Worm (Caenorhabditis elegans) whole organism, midembryonic: Measurements from ENCODE around the gene mig-21.

Source experiments
- T22C8.4 ChIP-seq: fragments of 200-800 bp; sonication (Bioruptor generic); IDR thresholded peaks from 2 replicates; pipeline ENCODE4 v1.3.6; 2022; ENCODE audit warnings: missing genetic modification characterization, missing compliant biosample characterization
- cog-1 ChIP-seq: sonication (generic microtip); optimal IDR thresholded peaks from 2 replicates; lab custom pipeline; 2016; ENCODE audit warnings: missing genetic modification characterization, missing compliant biosample characterization
- flt-1 ChIP-seq: fragments of 200-800 bp; sonication (Bioruptor generic); IDR thresholded peaks from 2 replicates; pipeline ENCODE4 v1.3.6; 2022; ENCODE audit warnings: missing genetic modification characterization, missing compliant biosample characterization
- klf-2 ChIP-seq: fragments of 200-800 bp; sonication (Bioruptor generic); conservative IDR thresholded peaks from 2 replicates; pipeline ENCODE4 v1.3.6; 2022; ENCODE audit warnings: missing genetic modification reagents, missing genetic modification characterization, missing compliant biosample characterization
- med-1 ChIP-seq: sonication (generic microtip); optimal IDR thresholded peaks from 2 replicates; lab custom pipeline; 2017; ENCODE audit warnings: missing genetic modification characterization, mild to moderate bottlenecking, missing compliant biosample characterization, antibody characterized with exemption, missing genetic modification reagents; ENCODE audit not compliant: insufficient read depth
- ref-1 ChIP-seq: fragments of 200-800 bp; sonication (Bioruptor generic); conservative IDR thresholded peaks from 2 replicates; pipeline ENCODE4 v1.3.6; 2022; ENCODE audit warnings: missing genetic modification reagents, missing genetic modification characterization, missing compliant biosample characterization
- tab-1 ChIP-seq: fragments of 200-800 bp; sonication (Bioruptor generic); IDR thresholded peaks from 2 replicates; pipeline ENCODE4 v1.3.6; 2022; ENCODE audit warnings: missing genetic modification characterization, missing compliant biosample characterization
- ztf-23 ChIP-seq: fragments of 200-800 bp; sonication (Bioruptor generic); IDR thresholded peaks from 2 replicates; pipeline ENCODE4 v1.3.6; 2022; ENCODE audit warnings: missing genetic modification reagents, missing genetic modification characterization, missing compliant biosample characterization
- ztf-29 ChIP-seq: fragments of 200-800 bp; sonication (Bioruptor generic); IDR thresholded peaks from 2 replicates; pipeline ENCODE4 v1.3.6; 2022; ENCODE audit warnings: missing genetic modification reagents, missing genetic modification characterization, missing compliant biosample characterization

mig-21 gene

ce11 chrIII:5886893-5887292, 8.7 kb upstream of the mig-21 start, which contains the start of gene C28H8.7:
C28H8.7 (minus strand) TSS chrIII:5886993.
- no peak for TF ChIP-seq ztf-23
- TF ChIP-seq med-1: no peak
- no peak for TF ChIP-seq T22C8.4 (GFP tag; lab: Robert Waterston, UW)
- TF ChIP-seq tab-1 (GFP tag; lab: Robert Waterston, UW): no peak
- TF ChIP-seq ztf-29: no peak
- no peak for TF ChIP-seq ref-1 (GFP tag; lab: Robert Waterston, UW)
- TF ChIP-seq klf-2: no peak
- no peak for TF ChIP-seq flt-1
- TF ChIP-seq cog-1: no peak

ce11 chrIII:5884459-5884858, 6.3 kb upstream of the mig-21 start:
- TF ChIP-seq ref-1 (GFP tag; lab: Robert Waterston, UW) (no peak), flt-1 (no peak)

ce11 chrIII:5884007-5884406, 5.8 kb upstream of the mig-21 start, which contains the start of gene C28H8.5:
C28H8.5 (plus strand) TSS chrIII:5884307.
- TF ChIP-seq T22C8.4 (GFP tag; lab: Robert Waterston, UW) (no peak), ztf-23 (no peak), klf-2 (no peak), ztf-29 (no peak), flt-1 (no peak), ref-1 (GFP tag; lab: Robert Waterston, UW) (no peak), med-1 (no peak), cog-1 (no peak), tab-1 (GFP tag; lab: Robert Waterston, UW) (no peak)

ce11 chrIII:5883517-5883916, 5.3 kb upstream of the mig-21 start:
- TF ChIP-seq ztf-29: no peak
- no peak for TF ChIP-seq tab-1 (GFP tag; lab: Robert Waterston, UW)
- no peak for TF ChIP-seq klf-2
- no peak for TF ChIP-seq ztf-23
- no peak for TF ChIP-seq med-1
- no peak for TF ChIP-seq ref-1 (GFP tag; lab: Robert Waterston, UW)

ce11 chrIII:5882823-5883222, 4.6 kb upstream of the mig-21 start, which contains the start of gene F01F1.14:
F01F1.14 (minus strand) TSS chrIII:5882923.
- no peak for TF ChIP-seq flt-1

- TF ChIP-seq flt-1: no peak
- TF ChIP-seq ztf-23: no peak
- no peak for TF ChIP-seq klf-2
- TF ChIP-seq med-1: no peak
- TF ChIP-seq cog-1: no peak
Observed at ce11 chrIII:5882284-5882683, 4.1 kb upstream of the mig-21 start.

- TF ChIP-seq T22C8.4 (GFP tag; lab: Robert Waterston, UW): peak; percentile 56
- TF ChIP-seq ref-1 (GFP tag; lab: Robert Waterston, UW): no peak
Observed at ce11 chrIII:5879291-5879968, 1.2 kb upstream of the mig-21 start, which contains the start of gene hpo-10. hpo-10 (plus strand) TSS chrIII:5879489.

ce11 chrIII:5876867-5877641, 1.1 kb downstream of the mig-21 start:
- no peak for TF ChIP-seq flt-1
- no peak for TF ChIP-seq tab-1 (GFP tag; lab: Robert Waterston, UW)
- no peak for TF ChIP-seq ref-1 (GFP tag; lab: Robert Waterston, UW)
- TF ChIP-seq cog-1: no peak
- no peak for TF ChIP-seq klf-2
- TF ChIP-seq med-1: no peak
- TF ChIP-seq T22C8.4 (GFP tag; lab: Robert Waterston, UW): no peak
- TF ChIP-seq ztf-29: no peak
- TF ChIP-seq ztf-23: no peak

ce11 chrIII:5876140-5876675, 2.0 kb downstream of the mig-21 start, which contains the start of gene aldo-2:
aldo-2 (minus strand) TSS chrIII:5876625.
- no peak for TF ChIP-seq med-1
- no peak for TF ChIP-seq T22C8.4 (GFP tag; lab: Robert Waterston, UW)
- no peak for TF ChIP-seq flt-1
- no peak for TF ChIP-seq cog-1
- TF ChIP-seq klf-2: no peak
- no peak for TF ChIP-seq ztf-29
- no peak for TF ChIP-seq tab-1 (GFP tag; lab: Robert Waterston, UW)
- TF ChIP-seq ref-1 (GFP tag; lab: Robert Waterston, UW): no peak
- TF ChIP-seq ztf-23: no peak

- TF ChIP-seq flt-1 (no peak), ztf-23 (no peak), med-1 (no peak), cog-1 (no peak)
Observed at ce11 chrIII:5875705-5876104, 2.5 kb downstream of the mig-21 start.

ce11 chrIII:5875418-5875702, 2.8 kb downstream of the mig-21 start:
- no peak for TF ChIP-seq ztf-23
